Worm (Caenorhabditis elegans) whole organism, young adult: ENCODE results near the gene Y116F11A.1.

Experiments
- B0261.1 ChIP-seq: sonication (generic microtip); optimal IDR thresholded peaks from 2 replicates; lab custom pipeline; 2016; ENCODE audit warnings: mild to moderate bottlenecking, missing genetic modification characterization, moderate library complexity, missing compliant biosample characterization
- F23B12.7 ChIP-seq: sonication (generic microtip); optimal IDR thresholded peaks from 2 replicates; lab custom pipeline; 2017; ENCODE audit warnings: missing genetic modification characterization, mild to moderate bottlenecking, missing compliant biosample characterization, antibody characterized with exemption, moderate library complexity; ENCODE audit not compliant: insufficient read depth
- F37B4.10 ChIP-seq: fragments of 200-800 bp; sonication (Bioruptor generic); IDR thresholded peaks from 2 replicates; pipeline ENCODE4 v1.3.6; 2022; ENCODE audit warnings: missing genetic modification characterization, missing compliant biosample characterization
- F39B2.1 ChIP-seq: fragments of 200-800 bp; sonication (Bioruptor generic); IDR thresholded peaks from 2 replicates; pipeline ENCODE4 v1.3.6; 2022; ENCODE audit warnings: missing genetic modification reagents, missing genetic modification characterization, missing compliant biosample characterization
- F52B5.7 ChIP-seq: sonication (generic microtip); optimal IDR thresholded peaks from 2 replicates; lab custom pipeline; 2016; ENCODE audit warnings: mild to moderate bottlenecking, missing genetic modification characterization, missing compliant biosample characterization
- F57A8.1 ChIP-seq: fragments of 200-800 bp; sonication (Bioruptor generic); optimal IDR thresholded peaks from 2 replicates; lab custom pipeline; 2018; ENCODE audit warnings: mild to moderate bottlenecking, missing genetic modification characterization, moderate library complexity, missing compliant biosample characterization
- K11D2.4 ChIP-seq: fragments of 200-800 bp; sonication (Bioruptor generic); IDR thresholded peaks from 2 replicates; pipeline ENCODE4 v1.3.6; 2022; ENCODE audit warnings: missing genetic modification reagents, missing genetic modification characterization, missing compliant biosample characterization
- ZK185.1 ChIP-seq: sonication (generic microtip); optimal IDR thresholded peaks from 2 replicates; lab custom pipeline; 2016; ENCODE audit warnings: mild to moderate bottlenecking, missing genetic modification characterization, missing compliant biosample characterization; ENCODE audit not compliant: poor library complexity, severe bottlenecking
- aptf-3 ChIP-seq: fragments of 200-800 bp; sonication (Bioruptor generic); IDR thresholded peaks from 2 replicates; pipeline ENCODE4 v1.3.6; 2022; ENCODE audit warnings: missing genetic modification characterization, missing compliant biosample characterization
- ceh-100 ChIP-seq: fragments of 200-800 bp; sonication (Bioruptor generic); IDR thresholded peaks from 2 replicates; pipeline ENCODE4 v1.3.6; 2022; ENCODE audit warnings: missing genetic modification reagents, missing genetic modification characterization, missing compliant biosample characterization
- ceh-58 ChIP-seq: fragments of 200-800 bp; sonication (Bioruptor generic); IDR thresholded peaks from 2 replicates; pipeline ENCODE4 v1.3.6; 2022; ENCODE audit warnings: missing genetic modification characterization, missing compliant biosample characterization
- die-1 ChIP-seq: sonication (generic microtip); optimal IDR thresholded peaks from 2 replicates; lab custom pipeline; 2016; ENCODE audit warnings: missing genotype, mild to moderate bottlenecking, missing genetic modification characterization, missing compliant biosample characterization
- dox-1 ChIP-seq: fragments of 200-800 bp; sonication (Bioruptor generic); IDR thresholded peaks from 2 replicates; pipeline ENCODE4 v1.3.6; 2022; ENCODE audit warnings: missing genetic modification reagents, missing genetic modification characterization, missing compliant biosample characterization
- egrh-3 ChIP-seq: fragments of 200-800 bp; sonication (Bioruptor generic); IDR thresholded peaks from 2 replicates; pipeline ENCODE4 v1.3.6; 2022; ENCODE audit warnings: missing genetic modification reagents, missing genetic modification characterization, missing compliant biosample characterization
- fkh-3 ChIP-seq: sonication (generic microtip); optimal IDR thresholded peaks from 2 replicates; lab custom pipeline; 2016; ENCODE audit warnings: mild to moderate bottlenecking, missing genetic modification characterization, missing compliant biosample characterization
- hlh-12 ChIP-seq: sonication (generic microtip); optimal IDR thresholded peaks from 2 replicates; lab custom pipeline; 2016; ENCODE audit warnings: missing genetic modification characterization, missing compliant biosample characterization
- lin-26 ChIP-seq: fragments of 200-800 bp; sonication (Bioruptor generic); IDR thresholded peaks from 2 replicates; pipeline ENCODE4 v1.3.6; 2022; ENCODE audit warnings: missing genetic modification reagents, missing genetic modification characterization, missing compliant biosample characterization
- lin-35 ChIP-seq, 3 experiments: fragments of 150-350 bp in 2 of 3; sonication (generic microtip) in 1 of 3; optimal IDR thresholded peaks; 2 replicates each; lab custom pipeline; 2014 to 2018; ENCODE audit warnings: missing biosample characterization in 3 of 3, missing genetic modification characterization in 3 of 3, missing genetic modification reagents in 3 of 3
- lin-40 ChIP-seq: sonication (generic microtip); optimal IDR thresholded peaks from 2 replicates; lab custom pipeline; 2016; ENCODE audit warnings: missing genetic modification characterization, mild to moderate bottlenecking, missing compliant biosample characterization, missing genotype, missing genetic modification reagents
- lsy-27 ChIP-seq: sonication (generic microtip); optimal IDR thresholded peaks from 2 replicates; lab custom pipeline; 2017; ENCODE audit warnings: missing genetic modification characterization, mild to moderate bottlenecking, missing compliant biosample characterization, antibody characterized with exemption, missing genotype, borderline replicate concordance; ENCODE audit not compliant: insufficient read depth
- madf-6 ChIP-seq: fragments of 200-800 bp; sonication (Bioruptor generic); IDR thresholded peaks from 2 replicates; pipeline ENCODE4 v1.3.6; 2022; ENCODE audit warnings: missing genetic modification reagents, missing genetic modification characterization, missing compliant biosample characterization
- nfya-2 ChIP-seq: fragments of 200-800 bp; sonication (Bioruptor generic); IDR thresholded peaks from 2 replicates; pipeline ENCODE4 v1.3.6; 2022; ENCODE audit warnings: missing genetic modification reagents, missing genetic modification characterization, missing compliant biosample characterization
- nhr-179 ChIP-seq: sonication (generic microtip); optimal IDR thresholded peaks from 2 replicates; lab custom pipeline; 2016; ENCODE audit warnings: mild to moderate bottlenecking, missing genetic modification characterization, missing compliant biosample characterization
- nhr-27 ChIP-seq: fragments of 200-800 bp; sonication (Bioruptor generic); optimal IDR thresholded peaks from 2 replicates; lab custom pipeline; 2018; ENCODE audit warnings: mild to moderate bottlenecking, missing genetic modification characterization, moderate library complexity, missing compliant biosample characterization
- nhr-80 ChIP-seq: sonication (generic microtip); optimal IDR thresholded peaks from 2 replicates; lab custom pipeline; 2016; ENCODE audit warnings: missing genetic modification characterization, missing compliant biosample characterization
- pbrm-1 ChIP-seq: fragments of 200-800 bp; sonication (Bioruptor generic); IDR thresholded peaks from 2 replicates; pipeline ENCODE4 v1.3.6; 2022; ENCODE audit warnings: missing genetic modification reagents, missing genetic modification characterization, missing compliant biosample characterization
- rpc-1 ChIP-seq, 2 experiments: fragments of 150-350 bp in 1 of 2; sonication (generic microtip) in 1 of 2; optimal IDR thresholded peaks; 2 replicates each; lab custom pipeline; 2014 to 2018; ENCODE audit warnings: missing biosample characterization in 1 of 2, missing genetic modification characterization in 1 of 2, missing genetic modification reagents in 1 of 2, missing genotype in 1 of 2
- sdz-38 ChIP-seq: sonication (generic microtip); optimal IDR thresholded peaks from 2 replicates; lab custom pipeline; 2016; ENCODE audit warnings: missing genotype, missing genetic modification characterization, missing compliant biosample characterization
- zfh-2 ChIP-seq: fragments of 200-800 bp; sonication (Bioruptor generic); conservative IDR thresholded peaks from 2 replicates; pipeline ENCODE4 v1.3.6; 2022; ENCODE audit warnings: missing genetic modification reagents, missing genetic modification characterization, missing compliant biosample characterization
- ztf-22 ChIP-seq: fragments of 200-800 bp; sonication (Bioruptor generic); optimal IDR thresholded peaks from 2 replicates; lab custom pipeline; 2018; ENCODE audit warnings: mild to moderate bottlenecking, missing genetic modification characterization, moderate library complexity, missing compliant biosample characterization

Y116F11A.1 gene

DNA sequence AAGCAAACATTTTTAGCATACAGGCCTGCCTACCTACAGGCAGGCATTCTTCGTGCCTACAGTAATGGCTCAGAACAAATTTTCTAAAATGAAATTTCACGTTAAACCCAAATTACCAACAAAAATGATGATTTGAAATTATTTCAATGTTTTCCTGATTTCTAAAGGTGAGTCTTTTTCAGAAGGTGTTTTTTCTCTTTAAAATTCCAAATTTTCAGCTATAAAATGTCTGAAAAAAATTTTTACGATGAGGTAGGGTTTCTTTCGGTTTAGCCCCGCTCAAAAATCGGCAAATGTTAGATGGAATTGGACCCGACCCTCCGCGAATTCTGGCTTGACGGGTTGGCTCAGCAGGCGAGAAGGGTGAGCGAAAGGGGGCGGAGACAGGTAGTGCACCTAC is 15.5 kb downstream of the Y116F11A.1 start, which contains the start of gene W04E12.5:
Gene W04E12.5 (plus strand): TSS at position 301 of the 400 bp plus-strand sequence.
- TF ChIP-seq B0261.1 (no peak), lsy-27 (tag; lab: Kevin White, UChicago) (no peak), lin-35 (GFP tag; optimal IDR thresholded peaks at IDR 0.05; lab: Kevin White, UChicago) (no peak), die-1 (tag; lab: Kevin White, UChicago) (no peak), F37B4.10 (GFP tag; lab: Robert Waterston, UW) (no peak), dox-1 (no peak), nhr-80 (tag; lab: Kevin White, UChicago) (no peak), nhr-179 (tag; lab: Kevin White, UChicago) (no peak), ceh-58 (GFP tag; lab: Robert Waterston, UW) (no peak), K11D2.4 (no peak), lin-40 (tag; lab: Kevin White, UChicago) (no peak), fkh-3 (no peak), F52B5.7 (tag; lab: Kevin White, UChicago) (no peak), pbrm-1 (GFP tag; lab: Robert Waterston, UW) (no peak), F57A8.1 (GFP tag; lab: Kevin White, UChicago) (no peak), sdz-38 (tag; lab: Kevin White, UChicago) (no peak), ceh-100 (GFP tag; lab: Robert Waterston, UW) (no peak), ztf-22 (GFP tag; lab: Kevin White, UChicago) (no peak), lin-26 (GFP tag; lab: Robert Waterston, UW) (no peak)
- TF ChIP-seq, all 124 proteins: peak for 0

DNA sequence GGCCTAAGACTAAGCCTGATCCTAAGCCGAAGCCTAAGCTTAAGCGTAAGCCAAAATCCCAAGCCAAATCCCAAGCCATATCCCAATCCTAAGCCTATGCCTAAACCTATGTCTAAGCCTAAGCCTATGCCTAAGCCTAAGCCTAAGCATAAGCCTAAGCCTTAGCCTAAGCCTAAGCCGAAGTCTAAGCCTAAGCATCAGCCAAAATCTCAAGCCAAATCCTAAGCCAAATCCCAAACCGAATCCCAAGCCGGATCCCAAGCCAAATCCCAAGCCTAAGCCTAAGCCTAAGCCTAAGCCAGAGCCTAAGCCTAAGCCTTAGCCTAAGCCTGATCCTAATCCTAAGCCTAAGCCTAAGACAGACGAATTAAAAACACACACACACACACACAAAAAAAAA is 16.8 kb downstream of the Y116F11A.1 start:
- TF ChIP-seq nhr-27 (tag; lab: Kevin White, UChicago) (no peak), ZK185.1 (tag; lab: Kevin White, UChicago) (no peak)
- TF ChIP-seq, all 124 proteins: peak for 0

DNA sequence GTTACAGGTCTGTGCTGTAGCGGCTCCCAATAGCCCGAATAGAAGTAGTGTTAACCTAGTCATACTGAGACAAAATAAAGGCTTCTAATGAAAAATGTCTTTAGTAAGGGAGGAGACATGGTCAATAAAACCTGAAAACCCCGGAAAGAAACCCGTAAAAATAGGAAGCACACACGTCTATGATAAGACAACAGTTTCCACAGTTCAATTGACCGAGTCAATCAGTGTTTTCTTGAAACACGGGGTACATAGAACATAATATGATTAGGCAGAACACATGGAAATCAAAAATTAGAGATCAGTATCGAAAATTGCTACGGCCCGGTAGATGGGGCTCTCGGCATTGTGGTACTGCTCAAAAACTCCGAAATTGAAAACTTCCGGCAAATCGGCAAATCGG is 20.7 kb downstream of the Y116F11A.1 start, which contains the start of gene clec-49:
Gene clec-49 (minus strand): TSS at position 103 of the 400 bp plus-strand sequence.
- peak; percentile 72 for TF ChIP-seq nhr-80 (tag; lab: Kevin White, UChicago)
- no peak for TF ChIP-seq ceh-58 (GFP tag; lab: Robert Waterston, UW)

DNA sequence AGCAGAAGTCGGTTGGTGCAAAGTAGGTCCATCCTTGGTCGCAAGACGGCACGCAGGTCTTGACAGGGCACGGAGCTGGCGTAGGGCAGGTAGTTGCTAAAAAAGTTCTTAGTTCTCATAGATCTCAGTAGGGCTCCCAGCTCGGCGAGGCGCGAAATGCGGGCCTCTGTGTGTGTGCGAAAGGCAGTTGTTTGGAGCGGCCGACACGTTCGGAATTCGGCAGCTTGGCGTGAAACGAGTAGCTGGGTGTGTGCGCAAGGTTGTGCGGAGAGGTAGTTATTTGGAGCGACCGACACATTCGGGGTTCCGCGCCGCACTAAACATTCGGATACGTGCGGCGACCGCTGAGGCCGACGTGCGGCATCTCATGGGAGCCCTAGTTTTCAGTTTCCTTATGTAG is 22.5 kb downstream of the Y116F11A.1 start:
- no peak for TF ChIP-seq madf-6 (GFP tag; lab: Robert Waterston, UW)
- TF ChIP-seq F23B12.7 (tag; lab: Kevin White, UChicago) = no peak
- TF ChIP-seq rpc-1 (optimal IDR thresholded peaks at IDR 0.05; lab: Kevin White, UChicago) = no peak
- no peak for TF ChIP-seq rpc-1 (tag; optimal IDR thresholded peaks at IDR 0.05; lab: Kevin White, UChicago)
- no peak for TF ChIP-seq K11D2.4
- peak; percentile 71; the same call in 1 of the 2 replicates for TF ChIP-seq zfh-2 (GFP tag; lab: Robert Waterston, UW)
- TF ChIP-seq, all 124 proteins: peak for 1

DNA sequence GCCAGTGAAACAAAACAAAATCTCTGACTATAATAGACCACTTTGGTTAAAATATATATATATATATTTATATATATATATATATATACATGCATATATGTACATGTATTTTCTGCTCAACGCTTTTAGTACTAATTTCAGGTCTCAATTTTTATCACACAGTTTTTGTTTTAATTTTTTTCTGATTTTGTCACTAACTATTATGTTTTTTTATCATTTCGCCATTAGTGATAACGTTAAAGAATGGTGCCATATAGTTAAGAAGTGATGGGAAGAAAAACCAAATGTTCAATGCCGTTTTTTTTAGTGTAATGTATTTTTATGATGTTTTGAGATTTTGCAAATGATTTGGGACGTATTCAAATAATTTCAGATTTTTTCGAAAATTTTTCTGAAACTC is 24.0 kb downstream of the Y116F11A.1 start:
- TF ChIP-seq F39B2.1 (GFP tag; lab: Robert Waterston, UW) = no peak
- TF ChIP-seq nfya-2 (GFP tag; lab: Robert Waterston, UW) = no peak
- no peak for TF ChIP-seq aptf-3
- TF ChIP-seq nhr-80 (tag; lab: Kevin White, UChicago) = peak; percentile 32
- TF ChIP-seq egrh-3 = no peak
- TF ChIP-seq pbrm-1 (GFP tag; lab: Robert Waterston, UW) = no peak
- no peak for TF ChIP-seq B0261.1
- no peak for TF ChIP-seq hlh-12 (tag; lab: Kevin White, UChicago)
